Worm (Caenorhabditis elegans) whole organism, young adult: ENCODE results near the gene rocf-1.

ENCODE experiments used
- B0019.2 ChIP-seq: fragments of 200-800 bp; sonication (Bioruptor generic); conservative IDR thresholded peaks from 2 replicates; pipeline ENCODE4 v1.3.6; 2022; ENCODE audit warnings: missing genetic modification reagents, missing genetic modification characterization, missing compliant biosample characterization
- B0261.1 ChIP-seq: sonication (generic microtip); optimal IDR thresholded peaks from 2 replicates; lab custom pipeline; 2016; ENCODE audit warnings: mild to moderate bottlenecking, missing genetic modification characterization, moderate library complexity, missing compliant biosample characterization
- C06A6.2 ChIP-seq: fragments of 200-800 bp; sonication (Bioruptor generic); conservative IDR thresholded peaks from 2 replicates; pipeline ENCODE4 v1.3.6; 2022; ENCODE audit warnings: missing genetic modification characterization, missing compliant biosample characterization
- D2030.7 ChIP-seq: fragments of 200-800 bp; sonication (Bioruptor generic); IDR thresholded peaks from 2 replicates; pipeline ENCODE4 v1.3.6; 2022; ENCODE audit warnings: missing genetic modification reagents, missing genetic modification characterization, missing compliant biosample characterization
- F10E7.11 ChIP-seq: sonication (generic microtip); optimal IDR thresholded peaks from 2 replicates; lab custom pipeline; 2017; ENCODE audit warnings: mild to moderate bottlenecking, missing genetic modification characterization, moderate library complexity, missing compliant biosample characterization
- F22D6.2 ChIP-seq: sonication (generic microtip); optimal IDR thresholded peaks from 2 replicates; lab custom pipeline; 2016; ENCODE audit warnings: mild to moderate bottlenecking, missing genetic modification characterization, missing compliant biosample characterization
- F23B12.7 ChIP-seq: sonication (generic microtip); optimal IDR thresholded peaks from 2 replicates; lab custom pipeline; 2017; ENCODE audit warnings: missing genetic modification characterization, mild to moderate bottlenecking, missing compliant biosample characterization, antibody characterized with exemption, moderate library complexity; ENCODE audit not compliant: insufficient read depth
- F37B4.10 ChIP-seq: fragments of 200-800 bp; sonication (Bioruptor generic); IDR thresholded peaks from 2 replicates; pipeline ENCODE4 v1.3.6; 2022; ENCODE audit warnings: missing genetic modification characterization, missing compliant biosample characterization
- F49E8.2 ChIP-seq: sonication (generic microtip); optimal IDR thresholded peaks from 3 replicates; lab custom pipeline; 2017; ENCODE audit warnings: missing genetic modification characterization, mild to moderate bottlenecking, missing compliant biosample characterization, antibody characterized with exemption, moderate library complexity; ENCODE audit not compliant: insufficient read depth
- F52B5.7 ChIP-seq: sonication (generic microtip); optimal IDR thresholded peaks from 2 replicates; lab custom pipeline; 2016; ENCODE audit warnings: mild to moderate bottlenecking, missing genetic modification characterization, missing compliant biosample characterization
- T26A5.8 ChIP-seq: sonication (generic microtip); optimal IDR thresholded peaks from 2 replicates; lab custom pipeline; 2016; ENCODE audit warnings: missing genetic modification characterization, missing compliant biosample characterization
- Y67H2A.10 ChIP-seq: fragments of 200-800 bp; sonication (Bioruptor generic); conservative IDR thresholded peaks from 2 replicates; pipeline ENCODE4 v1.3.6; 2022; ENCODE audit warnings: missing genetic modification reagents, missing genetic modification characterization, missing compliant biosample characterization
- Y95B8A.8 ChIP-seq: fragments of 200-800 bp; sonication (Bioruptor generic); IDR thresholded peaks from 2 replicates; pipeline ENCODE4 v1.3.6; 2022; ENCODE audit warnings: missing genetic modification reagents, missing genetic modification characterization, missing compliant biosample characterization
- ZK185.1 ChIP-seq: sonication (generic microtip); optimal IDR thresholded peaks from 2 replicates; lab custom pipeline; 2016; ENCODE audit warnings: mild to moderate bottlenecking, missing genetic modification characterization, missing compliant biosample characterization; ENCODE audit not compliant: poor library complexity, severe bottlenecking
- ama-1 ChIP-seq, 3 experiments: fragments of 150-350 bp in 1 of 3; sonication (generic microtip) in 2 of 3; optimal IDR thresholded peaks; 2 replicates each; lab custom pipeline; 2014 to 2018; ENCODE audit warnings: missing biosample characterization in 2 of 3, missing genetic modification characterization in 2 of 3, missing genetic modification reagents in 2 of 3
- aptf-3 ChIP-seq: fragments of 200-800 bp; sonication (Bioruptor generic); IDR thresholded peaks from 2 replicates; pipeline ENCODE4 v1.3.6; 2022; ENCODE audit warnings: missing genetic modification characterization, missing compliant biosample characterization
- athp-1 ChIP-seq: sonication (generic microtip); optimal IDR thresholded peaks from 2 replicates; lab custom pipeline; 2017; ENCODE audit warnings: mild to moderate bottlenecking, missing genetic modification characterization, missing compliant biosample characterization
- ceh-27 ChIP-seq: fragments of 200-800 bp; sonication (Bioruptor generic); optimal IDR thresholded peaks from 2 replicates; lab custom pipeline; 2018; ENCODE audit warnings: mild to moderate bottlenecking, missing genetic modification characterization, moderate library complexity, missing compliant biosample characterization
- ceh-40 ChIP-seq: fragments of 200-800 bp; sonication (Bioruptor generic); IDR thresholded peaks from 2 replicates; pipeline ENCODE4 v1.3.6; 2022; ENCODE audit warnings: missing genetic modification characterization, missing compliant biosample characterization
- die-1 ChIP-seq: sonication (generic microtip); optimal IDR thresholded peaks from 2 replicates; lab custom pipeline; 2016; ENCODE audit warnings: missing genotype, mild to moderate bottlenecking, missing genetic modification characterization, missing compliant biosample characterization
- dpl-1 ChIP-seq: fragments of 150-350 bp; optimal IDR thresholded peaks from 2 replicates; lab custom pipeline; 2014; ENCODE audit warnings: missing biosample characterization, missing genetic modification reagents, missing genetic modification characterization
- egl-44 ChIP-seq: fragments of 200-800 bp; sonication (Bioruptor generic); IDR thresholded peaks from 2 replicates; pipeline ENCODE4 v1.3.6; 2022; ENCODE audit warnings: missing genetic modification reagents, missing genetic modification characterization, missing compliant biosample characterization
- ekl-4 ChIP-seq: fragments of 200-800 bp; sonication (Bioruptor generic); IDR thresholded peaks from 2 replicates; pipeline ENCODE4 v1.3.6; 2022; ENCODE audit warnings: missing genetic modification reagents, missing genetic modification characterization, missing compliant biosample characterization
- fkh-3 ChIP-seq: sonication (generic microtip); optimal IDR thresholded peaks from 2 replicates; lab custom pipeline; 2016; ENCODE audit warnings: mild to moderate bottlenecking, missing genetic modification characterization, missing compliant biosample characterization
- gei-17 ChIP-seq: fragments of 200-800 bp; sonication (Bioruptor generic); optimal IDR thresholded peaks from 2 replicates; lab custom pipeline; 2018; ENCODE audit warnings: mild to moderate bottlenecking, missing genetic modification characterization, missing compliant biosample characterization
- him-1 ChIP-seq: sonication (generic microtip); optimal IDR thresholded peaks from 2 replicates; lab custom pipeline; 2016; ENCODE audit warnings: missing genotype, missing genetic modification reagents, missing genetic modification characterization, missing compliant biosample characterization
- hrde-1 ChIP-seq: sonication (generic microtip); optimal IDR thresholded peaks from 2 replicates; lab custom pipeline; 2016; ENCODE audit warnings: missing genetic modification characterization, mild to moderate bottlenecking, missing compliant biosample characterization, moderate library complexity, missing genotype, missing genetic modification reagents, borderline replicate concordance
- hsf-1 ChIP-seq: fragments of 200-800 bp; sonication (Bioruptor generic); IDR thresholded peaks from 2 replicates; pipeline ENCODE4 v1.3.6; 2022; ENCODE audit warnings: missing genetic modification reagents, missing genetic modification characterization, missing compliant biosample characterization
- let-526 ChIP-seq: fragments of 200-800 bp; sonication (Bioruptor generic); IDR thresholded peaks from 2 replicates; pipeline ENCODE4 v1.3.6; 2022; ENCODE audit warnings: missing genetic modification reagents, missing genetic modification characterization, missing compliant biosample characterization
- let-607 ChIP-seq, 2 experiments: fragments of 200-800 bp in 1 of 2; sonication (Bioruptor generic) in 1 of 2; sonication (generic microtip) in 1 of 2; optimal IDR thresholded peaks; 2 replicates each; lab custom pipeline; 2016 to 2018; ENCODE audit warnings: mild to moderate bottlenecking in 2 of 2, missing compliant biosample characterization in 2 of 2, missing genetic modification characterization in 2 of 2, moderate library complexity in 2 of 2, missing genotype in 1 of 2
- lin-35 ChIP-seq, 3 experiments: fragments of 150-350 bp in 2 of 3; sonication (generic microtip) in 1 of 3; optimal IDR thresholded peaks; 2 replicates each; lab custom pipeline; 2014 to 2018; ENCODE audit warnings: missing biosample characterization in 3 of 3, missing genetic modification characterization in 3 of 3, missing genetic modification reagents in 3 of 3
- lin-54 ChIP-seq: fragments of 200-800 bp; sonication (Bioruptor generic); optimal IDR thresholded peaks from 2 replicates; lab custom pipeline; 2018; ENCODE audit warnings: mild to moderate bottlenecking, missing genetic modification characterization, missing compliant biosample characterization
- lsl-1 ChIP-seq: fragments of 200-800 bp; sonication (Bioruptor generic); optimal IDR thresholded peaks from 2 replicates; lab custom pipeline; 2018; ENCODE audit warnings: mild to moderate bottlenecking, missing genetic modification characterization, moderate library complexity, missing compliant biosample characterization
- lsy-27 ChIP-seq: sonication (generic microtip); optimal IDR thresholded peaks from 2 replicates; lab custom pipeline; 2017; ENCODE audit warnings: missing genetic modification characterization, mild to moderate bottlenecking, missing compliant biosample characterization, antibody characterized with exemption, missing genotype, borderline replicate concordance; ENCODE audit not compliant: insufficient read depth
- madf-3 ChIP-seq: fragments of 200-800 bp; sonication (Bioruptor generic); IDR thresholded peaks from 2 replicates; pipeline ENCODE4 v1.3.6; 2022; ENCODE audit warnings: missing genetic modification reagents, missing genetic modification characterization, missing compliant biosample characterization
- madf-8 ChIP-seq: fragments of 200-800 bp; sonication (Bioruptor generic); conservative IDR thresholded peaks from 2 replicates; pipeline ENCODE4 v1.3.6; 2022; ENCODE audit warnings: missing genetic modification reagents, missing genetic modification characterization, missing compliant biosample characterization
- mes-4 ChIP-seq: sonication (generic microtip); optimal IDR thresholded peaks from 2 replicates; lab custom pipeline; 2016; ENCODE audit warnings: missing genotype, missing genetic modification characterization, missing compliant biosample characterization
- mxl-1 ChIP-seq: sonication (generic microtip); optimal IDR thresholded peaks from 2 replicates; lab custom pipeline; 2016; ENCODE audit warnings: missing genetic modification characterization, missing compliant biosample characterization
- nhr-80 ChIP-seq: sonication (generic microtip); optimal IDR thresholded peaks from 2 replicates; lab custom pipeline; 2016; ENCODE audit warnings: missing genetic modification characterization, missing compliant biosample characterization
- nhr-90 ChIP-seq: sonication (generic microtip); optimal IDR thresholded peaks from 2 replicates; lab custom pipeline; 2016; ENCODE audit warnings: missing genotype, mild to moderate bottlenecking, missing genetic modification characterization, missing compliant biosample characterization
- snpc-4 ChIP-seq, 5 experiments: fragments of 150-350 bp in 1 of 5; sonication (generic microtip) in 4 of 5; optimal IDR thresholded peaks; 2 replicates each; lab custom pipeline; 2014 to 2018; ENCODE audit warnings: missing genetic modification characterization in 5 of 5, missing biosample characterization in 3 of 5, antibody characterized with exemption in 2 of 5, mild to moderate bottlenecking in 2 of 5, missing compliant biosample characterization in 2 of 5, missing genotype in 2 of 5, moderate library complexity in 2 of 5, missing genetic modification reagents in 1 of 5
- sptf-2 ChIP-seq: fragments of 200-800 bp; sonication (Bioruptor generic); optimal IDR thresholded peaks from 2 replicates; lab custom pipeline; 2018; ENCODE audit warnings: mild to moderate bottlenecking, missing genetic modification characterization, missing compliant biosample characterization
- zfh-2 ChIP-seq: fragments of 200-800 bp; sonication (Bioruptor generic); conservative IDR thresholded peaks from 2 replicates; pipeline ENCODE4 v1.3.6; 2022; ENCODE audit warnings: missing genetic modification reagents, missing genetic modification characterization, missing compliant biosample characterization
- zim-3 ChIP-seq: sonication (generic microtip); optimal IDR thresholded peaks from 2 replicates; lab custom pipeline; 2017; ENCODE audit warnings: mild to moderate bottlenecking, missing genetic modification characterization, moderate library complexity, missing compliant biosample characterization
- ztf-6 ChIP-seq: fragments of 200-800 bp; sonication (Bioruptor generic); IDR thresholded peaks from 2 replicates; pipeline ENCODE4 v1.3.6; 2022; ENCODE audit warnings: missing genetic modification reagents, missing genetic modification characterization, missing compliant biosample characterization

rocf-1 gene

DNA sequence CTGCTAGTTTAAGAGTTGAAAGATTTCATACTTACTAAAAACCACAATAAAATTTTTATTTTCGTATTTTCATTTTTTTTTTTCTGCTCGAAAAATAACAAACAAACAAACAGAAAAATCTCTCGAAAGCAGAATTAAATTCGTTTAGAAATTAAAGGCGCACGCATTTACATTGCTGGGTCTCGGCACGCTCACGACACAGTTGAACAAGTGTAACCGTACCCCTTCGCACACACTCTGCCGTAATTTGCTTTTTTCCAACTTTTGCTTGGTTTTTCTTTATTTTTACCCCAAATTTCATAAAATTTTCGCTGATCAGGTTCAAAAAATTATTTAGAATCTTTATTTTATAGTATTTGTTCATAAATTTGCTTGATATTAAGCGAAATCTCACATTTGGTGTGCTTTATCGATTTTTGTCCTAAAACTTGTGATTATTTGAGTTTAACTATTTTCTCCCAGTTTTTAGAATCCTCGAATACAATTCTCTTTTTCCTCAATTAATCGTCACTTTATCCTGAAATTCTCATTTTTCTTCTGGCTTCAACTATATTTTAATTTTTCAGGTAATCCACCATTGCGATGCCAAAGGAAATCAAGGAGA is 47.4 kb upstream of the rocf-1 start, which contains the start of gene rpl-38 (continued):
- TF ChIP-seq lsl-1 (GFP tag; lab: Kevin White, UChicago): peak; percentile 97
- 0 out of 2 replicates have a peak, but pooled peaks have one; percentile 48 for TF ChIP-seq Y95B8A.8 (GFP tag; lab: Robert Waterston, UW)
- peak; percentile 50 for TF ChIP-seq ZK185.1
- no peak for TF ChIP-seq let-526
- peak; percentile 76 for TF ChIP-seq him-1 (tag; lab: Kevin White, UChicago)
- TF ChIP-seq ama-1 (optimal IDR thresholded peaks at IDR 0.05; lab: Kevin White, UChicago): no peak
- no peak for TF ChIP-seq ama-1 (GFP tag; optimal IDR thresholded peaks at IDR 0.05; lab: Kevin White, UChicago)
- no peak for TF ChIP-seq nhr-80 (tag; lab: Kevin White, UChicago)
- no peak for TF ChIP-seq T26A5.8 (tag; lab: Kevin White, UChicago)
- no peak for TF ChIP-seq F10E7.11 (tag; lab: Kevin White, UChicago)
- peak; percentile 52 for TF ChIP-seq ekl-4 (GFP tag; lab: Robert Waterston, UW)
- peak; percentile 49 for TF ChIP-seq madf-8 (GFP tag; lab: Robert Waterston, UW)
- no peak for TF ChIP-seq fkh-3 (tag; lab: Kevin White, UChicago)
- peak; percentile 78 for TF ChIP-seq F23B12.7 (tag; lab: Kevin White, UChicago)
- TF ChIP-seq F22D6.2 (tag; lab: Kevin White, UChicago): no peak
- TF ChIP-seq athp-1 (tag; lab: Kevin White, UChicago): no peak
- peak; percentile 75 for TF ChIP-seq F49E8.2
- TF ChIP-seq sptf-2 (GFP tag; lab: Kevin White, UChicago): no peak
- TF ChIP-seq Y67H2A.10 (GFP tag; lab: Robert Waterston, UW): no peak
- peak; percentile 84 for TF ChIP-seq D2030.7 (GFP tag; lab: Robert Waterston, UW)
- no peak for TF ChIP-seq gei-17 (GFP tag; lab: Kevin White, UChicago)
- TF ChIP-seq ceh-27: peak; percentile 62
- no peak for TF ChIP-seq nhr-90
- peak; percentile 58; the same call in 1 of the 2 replicates for TF ChIP-seq madf-3 (GFP tag; lab: Robert Waterston, UW)
- TF ChIP-seq snpc-4 (GFP tag; optimal IDR thresholded peaks at IDR 0.05; lab: Kevin White, UChicago): no peak
- peak; percentile 68 to 79 (median 76) for TF ChIP-seq snpc-4 (tag; optimal IDR thresholded peaks at IDR 0.05; lab: Kevin White, UChicago)
- no peak for TF ChIP-seq zfh-2 (GFP tag; lab: Robert Waterston, UW)
- TF ChIP-seq ceh-40 (GFP tag; lab: Robert Waterston, UW): no peak
- peak in 1 of 3 experiments; percentile 81 for TF ChIP-seq lin-35 (GFP tag; optimal IDR thresholded peaks at IDR 0.05; lab: Kevin White, UChicago)
- no peak for TF ChIP-seq let-607 (tag; optimal IDR thresholded peaks at IDR 0.05; lab: Kevin White, UChicago)
- no peak for TF ChIP-seq egl-44 (GFP tag; lab: Robert Waterston, UW)
- no peak for TF ChIP-seq C06A6.2 (GFP tag; lab: Robert Waterston, UW)
- peak; percentile 46 for TF ChIP-seq B0261.1 (tag; lab: Kevin White, UChicago)
- TF ChIP-seq F52B5.7: no peak
- TF ChIP-seq zim-3 (tag; lab: Kevin White, UChicago): no peak
- no peak for TF ChIP-seq aptf-3 (GFP tag; lab: Robert Waterston, UW)
- TF ChIP-seq, all 124 proteins: peak for 49

- TF ChIP-seq lin-54 (GFP tag; lab: Kevin White, UChicago) (peak; percentile 57), Y95B8A.8 (GFP tag; lab: Robert Waterston, UW) (no peak), die-1 (tag; lab: Kevin White, UChicago) (peak; percentile 31), B0019.2 (GFP tag; lab: Robert Waterston, UW) (no peak), F37B4.10 (GFP tag; lab: Robert Waterston, UW) (no peak), mxl-1 (tag; lab: Kevin White, UChicago) (no peak), F52B5.7 (peak; percentile 53), mes-4 (tag; lab: Kevin White, UChicago) (no peak), sptf-2 (GFP tag; lab: Kevin White, UChicago) (no peak), hrde-1 (tag; lab: Kevin White, UChicago) (no peak), ztf-6 (GFP tag; lab: Robert Waterston, UW) (no peak), ama-1 (optimal IDR thresholded peaks at IDR 0.05; lab: Kevin White, UChicago) (no peak), ama-1 (GFP tag; optimal IDR thresholded peaks at IDR 0.05; lab: Kevin White, UChicago) (no peak), fkh-3 (tag; lab: Kevin White, UChicago) (no peak), madf-8 (GFP tag; lab: Robert Waterston, UW) (no peak), hsf-1 (GFP tag; lab: Robert Waterston, UW) (0 out of 2 replicates have a peak, but pooled peaks have one; percentile 42), lsy-27 (tag; lab: Kevin White, UChicago) (no peak), dpl-1 (GFP tag; lab: Kevin White, UChicago) (no peak), him-1 (tag; lab: Kevin White, UChicago) (peak; percentile 20), zim-3 (tag; lab: Kevin White, UChicago) (no peak)
Observed at ce11 chrV:15505068-15505467, 40.8 kb upstream of the rocf-1 start.
